Fruit fly (Drosophila melanogaster): ENCODE measurements around the gene SmB.

- TF ChIP-seq psq (optimal IDR thresholded peaks at IDR 0.05) (no peak), ttk (optimal IDR thresholded peaks at IDR 0.05) (no peak)
Observed at dm6 chr2L:10396877-10397587, 29.4 kb downstream of the SmB start.

All from Kc167 (cell line).